Worm (Caenorhabditis elegans) whole organism, L3 larva: ENCODE measurements around the gene C06C3.3.

ENCODE experiments used
- elt-3 ChIP-seq, 3 experiments: fragments of 150-350 bp in 1 of 3; sonication (generic microtip) in 2 of 3; optimal IDR thresholded peaks; 2 replicates in 2 of 3; 4 replicates in 1 of 3; lab custom pipeline; 2014 to 2017; ENCODE audit warnings: missing biosample characterization in 3 of 3, missing genetic modification characterization in 3 of 3
- lin-15B ChIP-seq: fragments of 150-350 bp; optimal IDR thresholded peaks from 2 replicates; lab custom pipeline; 2014; ENCODE audit warnings: missing biosample characterization, missing genetic modification characterization
- lsy-12 ChIP-seq: sonication (generic microtip); optimal IDR thresholded peaks from 2 replicates; lab custom pipeline; 2016; ENCODE audit warnings: mild to moderate bottlenecking, missing genetic modification characterization, missing compliant biosample characterization
- nhr-237 ChIP-seq: fragments of 150-350 bp; optimal IDR thresholded peaks from 2 replicates; lab custom pipeline; 2014; ENCODE audit warnings: missing biosample characterization, missing genetic modification characterization
- unc-62 ChIP-seq: fragments of 150-350 bp; sonication (generic microtip); optimal IDR thresholded peaks from 4 replicates; lab custom pipeline; 2014; ENCODE audit warnings: missing biosample characterization, missing genetic modification reagents, missing genetic modification characterization

- TF ChIP-seq nhr-237 (tag; lab: Kevin White, UChicago), result no peak
- TF ChIP-seq unc-62, result no peak
- no peak for TF ChIP-seq elt-3 (tag; optimal IDR thresholded peaks at IDR 0.05; lab: Kevin White, UChicago)
- TF ChIP-seq lin-15B (tag; lab: Kevin White, UChicago), result no peak
- no peak for TF ChIP-seq lsy-12
Measured at ce11 chrII:9331343-9331742, 41.0 kb downstream of the C06C3.3 start, which contains the start of gene eif-3.F.
